Worm (Caenorhabditis elegans): ENCODE measurements around the gene C08F8.6.
"Not testable (repeated sequence)": the region's sequence is repeated elsewhere in the genome, so short reads cannot be mapped to it uniquely, and the experiment has no call there.

Gene C08F8.6

ce11 chrIV:11160707-11161106 is 4.0 kb downstream of the C08F8.6 start, which contains the start of gene C08F8.15:
C08F8.15 (minus strand) TSS chrIV:11160807.
- no peak for TF ChIP-seq nhr-12 (tag; optimal IDR thresholded peaks at IDR 0.05)
- TF ChIP-seq sem-2 (GFP tag; optimal IDR thresholded peaks at IDR 0.05): no peak
- TF ChIP-seq bed-3 (GFP tag; optimal IDR thresholded peaks at IDR 0.05): no peak
- no peak for TF ChIP-seq ham-2 (GFP tag; optimal IDR thresholded peaks at IDR 0.05)
- no peak for TF ChIP-seq sptf-1 (tag; optimal IDR thresholded peaks at IDR 0.05)
- TF ChIP-seq cnd-1 (tag; optimal IDR thresholded peaks at IDR 0.05): no peak
- no peak for TF ChIP-seq blmp-1 (tag; optimal IDR thresholded peaks at IDR 0.05)
- TF ChIP-seq flh-1 (GFP tag; optimal IDR thresholded peaks at IDR 0.05): no peak

- no peak for TF ChIP-seq unc-120 (tag; optimal IDR thresholded peaks at IDR 0.05; ENCODE audit: poor library complexity, severe bottlenecking)
These were observed 4.8 kb downstream of the C08F8.6 start, which contains the start of gene mboa-4 for ce11 chrIV:11159886-11160285. mboa-4 (minus strand) TSS chrIV:11159986.

DNA sequence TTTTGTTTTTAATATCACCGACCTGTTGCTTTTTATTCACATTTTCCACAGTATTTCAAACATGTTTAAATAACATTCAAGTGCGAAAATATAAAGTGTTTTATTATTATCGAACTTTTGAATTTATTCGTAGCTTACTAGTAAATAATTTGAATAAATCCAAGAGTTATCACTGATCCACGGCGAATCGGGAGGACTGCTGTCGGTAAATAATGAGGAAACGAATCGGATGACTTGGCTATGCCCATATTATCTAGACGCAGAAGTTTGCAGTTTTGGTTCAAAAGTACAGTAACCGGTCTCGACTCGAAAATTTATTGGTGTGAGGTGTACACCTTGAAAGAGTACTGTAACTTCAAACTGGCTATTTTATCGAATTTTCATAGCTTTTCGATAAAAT is 8.2 kb downstream of the C08F8.6 start:
- TF ChIP-seq elt-3 (tag; optimal IDR thresholded peaks at IDR 0.05) (no peak), ceh-83 (GFP tag; optimal IDR thresholded peaks at IDR 0.05) (no peak), bed-3 (GFP tag; optimal IDR thresholded peaks at IDR 0.05) (no peak), unc-39 (tag; optimal IDR thresholded peaks at IDR 0.05) (no peak), ceh-39 (tag; optimal IDR thresholded peaks at IDR 0.05) (no peak), blmp-1 (tag; optimal IDR thresholded peaks at IDR 0.05) (no peak), ztf-11 (tag; optimal IDR thresholded peaks at IDR 0.05) (no peak), hlh-1 (tag; optimal IDR thresholded peaks at IDR 0.05) (no peak), sptf-1 (tag; optimal IDR thresholded peaks at IDR 0.05) (no peak), lsy-2 (tag; optimal IDR thresholded peaks at IDR 0.05) (no peak), tbx-8 (GFP tag; optimal IDR thresholded peaks at IDR 0.05) (no peak), M03D4.4 (tag; optimal IDR thresholded peaks at IDR 0.05) (no peak), mep-1 (tag; optimal IDR thresholded peaks at IDR 0.05) (no peak), nhr-28 (tag; optimal IDR thresholded peaks at IDR 0.05) (no peak), lin-13 (tag; optimal IDR thresholded peaks at IDR 0.05) (no peak), nhr-76 (tag; optimal IDR thresholded peaks at IDR 0.05) (no peak)

DNA sequence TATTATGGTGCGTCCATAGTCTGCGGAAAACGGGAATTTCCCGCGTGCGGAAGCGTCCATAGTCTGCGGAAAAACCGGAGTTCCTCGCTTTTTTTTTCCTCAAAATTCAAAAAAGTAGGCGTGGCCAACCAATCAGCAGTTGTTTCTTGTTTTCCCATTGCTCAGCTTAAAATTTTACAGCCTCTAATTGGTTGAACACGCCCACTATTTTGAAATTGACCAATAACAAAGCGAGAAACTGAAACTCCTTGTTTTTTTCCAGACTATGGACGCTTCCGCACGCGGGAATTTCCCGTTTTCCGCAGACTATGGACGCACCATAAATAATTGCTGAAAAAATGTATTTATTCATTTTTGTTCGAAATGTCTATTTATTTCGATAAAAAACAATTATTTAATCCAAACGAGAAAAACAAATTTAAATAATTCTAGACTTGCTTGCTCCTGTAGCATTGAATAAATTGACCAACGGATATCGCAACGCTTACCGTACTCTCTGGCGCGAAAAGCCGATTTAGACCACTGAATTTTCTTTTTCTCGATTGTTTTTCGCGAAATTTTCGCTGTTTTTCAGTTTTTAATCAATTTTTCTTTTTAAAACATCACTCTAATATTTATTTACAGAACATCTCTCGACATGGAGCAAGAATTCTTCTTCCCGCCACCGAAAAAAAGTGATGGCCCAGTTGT is 10.2 kb downstream of the C08F8.6 start, which contains the start of gene C08F8.3:
TSS of gene C08F8.3 (plus strand) at position 620 of the 690 bp plus-strand sequence.
- TF ChIP-seq M03D4.4 (tag; optimal IDR thresholded peaks at IDR 0.05); ham-2 (GFP tag; optimal IDR thresholded peaks at IDR 0.05); ztf-11 (tag; optimal IDR thresholded peaks at IDR 0.05): not testable (repeated sequence)

DNA sequence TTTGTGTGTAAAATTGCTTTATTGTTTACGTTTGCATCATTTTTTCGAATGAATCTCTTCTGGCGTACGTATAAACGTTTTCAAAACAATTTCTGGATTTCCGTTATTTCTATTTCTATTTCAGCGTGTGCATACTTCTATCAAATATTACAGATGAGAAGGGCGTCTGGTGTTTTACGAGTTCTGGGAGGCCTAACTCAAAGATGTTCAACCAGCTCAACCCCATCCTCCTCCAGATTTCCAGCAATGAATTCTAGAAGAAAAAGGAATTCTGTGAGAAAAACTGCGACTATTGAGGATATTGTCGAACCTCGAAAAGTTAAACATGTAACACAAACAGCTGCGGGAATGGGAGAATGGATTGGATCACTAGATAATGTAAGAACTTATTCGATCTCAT is 13.9 kb downstream of the C08F8.6 start, which contains the start of gene C08F8.2:
TSS of gene C08F8.2 (plus strand) at position 154 of the 400 bp plus-strand sequence.
- no peak for TF ChIP-seq pha-4 (tag; optimal IDR thresholded peaks at IDR 0.05)
- no peak for TF ChIP-seq hlh-1 (tag; optimal IDR thresholded peaks at IDR 0.05)
- no peak for TF ChIP-seq elt-1 (tag; optimal IDR thresholded peaks at IDR 0.05; ENCODE audit: borderline replicate concordance, insufficient read depth)
- TF ChIP-seq bed-3 (GFP tag; optimal IDR thresholded peaks at IDR 0.05): no peak
- no peak for TF ChIP-seq M03D4.4 (tag; optimal IDR thresholded peaks at IDR 0.05)
- no peak for TF ChIP-seq ceh-39 (tag; optimal IDR thresholded peaks at IDR 0.05)
- TF ChIP-seq cnd-1 (tag; optimal IDR thresholded peaks at IDR 0.05): no peak
- TF ChIP-seq tbx-8 (GFP tag; optimal IDR thresholded peaks at IDR 0.05): no peak
- TF ChIP-seq unc-120 (tag; optimal IDR thresholded peaks at IDR 0.05; ENCODE audit: poor library complexity, severe bottlenecking): no peak
- no peak for TF ChIP-seq elt-3 (tag; optimal IDR thresholded peaks at IDR 0.05)
- TF ChIP-seq unc-62 (GFP tag; optimal IDR thresholded peaks at IDR 0.05): no peak
- TF ChIP-seq ztf-11 (tag; optimal IDR thresholded peaks at IDR 0.05): no peak
- TF ChIP-seq drap-1 (GFP tag; optimal IDR thresholded peaks at IDR 0.05): no peak
- TF ChIP-seq ceh-83 (GFP tag; optimal IDR thresholded peaks at IDR 0.05): no peak
- no peak for TF ChIP-seq nhr-12 (tag; optimal IDR thresholded peaks at IDR 0.05)
- no peak for TF ChIP-seq flh-1 (GFP tag; optimal IDR thresholded peaks at IDR 0.05)
- no peak for TF ChIP-seq ham-2 (GFP tag; optimal IDR thresholded peaks at IDR 0.05)

- TF ChIP-seq drap-1 (GFP tag; optimal IDR thresholded peaks at IDR 0.05): peak; percentile 20
- no peak for TF ChIP-seq elt-1 (tag; optimal IDR thresholded peaks at IDR 0.05; ENCODE audit: borderline replicate concordance, insufficient read depth)
- TF ChIP-seq sptf-1 (tag; optimal IDR thresholded peaks at IDR 0.05): peak; percentile 74
- TF ChIP-seq unc-39 (tag; optimal IDR thresholded peaks at IDR 0.05): no peak
- TF ChIP-seq nhr-2 (tag; optimal IDR thresholded peaks at IDR 0.05): peak; percentile 24
- peak; percentile 86 for TF ChIP-seq ces-1 (GFP tag; optimal IDR thresholded peaks at IDR 0.05)
- peak; percentile 58 for TF ChIP-seq unc-62 (GFP tag; optimal IDR thresholded peaks at IDR 0.05)
- TF ChIP-seq lsy-2 (tag; optimal IDR thresholded peaks at IDR 0.05): peak; percentile 97
- TF ChIP-seq ceh-39 (tag; optimal IDR thresholded peaks at IDR 0.05): peak; percentile 29
- TF ChIP-seq pha-4 (tag; optimal IDR thresholded peaks at IDR 0.05): peak; percentile 71
- peak; percentile 25 for TF ChIP-seq cnd-1 (tag; optimal IDR thresholded peaks at IDR 0.05)
- peak; percentile 57 for TF ChIP-seq hlh-1 (tag; optimal IDR thresholded peaks at IDR 0.05)
- TF ChIP-seq nhr-237 (tag; optimal IDR thresholded peaks at IDR 0.05): peak; percentile 88
- TF ChIP-seq ceh-43 (GFP tag; optimal IDR thresholded peaks at IDR 0.05): no peak
- TF ChIP-seq lin-32 (GFP tag; optimal IDR thresholded peaks at IDR 0.05): no peak
- peak; percentile 23 for TF ChIP-seq blmp-1 (tag; optimal IDR thresholded peaks at IDR 0.05)
- TF ChIP-seq nhr-12 (tag; optimal IDR thresholded peaks at IDR 0.05): no peak
- peak; percentile 65 for TF ChIP-seq M03D4.4 (tag; optimal IDR thresholded peaks at IDR 0.05)
- TF ChIP-seq lin-13 (tag; optimal IDR thresholded peaks at IDR 0.05): peak; percentile 79
- TF ChIP-seq unc-120 (tag; optimal IDR thresholded peaks at IDR 0.05; ENCODE audit: poor library complexity, severe bottlenecking): peak; percentile 69
- no peak for TF ChIP-seq bed-3 (GFP tag; optimal IDR thresholded peaks at IDR 0.05)
- peak; percentile 82 for TF ChIP-seq mep-1 (tag; optimal IDR thresholded peaks at IDR 0.05)
- TF ChIP-seq elt-3 (tag; optimal IDR thresholded peaks at IDR 0.05): no peak
- TF ChIP-seq mls-2 (tag; optimal IDR thresholded peaks at IDR 0.05): no peak
These were observed 15.1 kb downstream of the C08F8.6 start, which contains the start of the genes F01G4.6 and pfd-1 for ce11 chrIV:11149454-11150163. F01G4.6 (minus strand) TSS chrIV:11149504. pfd-1 (plus strand) TSS chrIV:11150113.
